Worm (Caenorhabditis elegans) whole organism, midembryonic: ENCODE data around the gene lec-8.
A peak's percentile ranks its signal among the peaks of the same experiment; 100 is the strongest.

Experiments
- T22C8.4 ChIP-seq: fragments of 200-800 bp; sonication (Bioruptor generic); IDR thresholded peaks from 2 replicates; pipeline ENCODE4 v1.3.6; 2022; ENCODE audit warnings: missing genetic modification characterization, missing compliant biosample characterization
- cog-1 ChIP-seq: sonication (generic microtip); optimal IDR thresholded peaks from 2 replicates; lab custom pipeline; 2016; ENCODE audit warnings: missing genetic modification characterization, missing compliant biosample characterization
- flt-1 ChIP-seq: fragments of 200-800 bp; sonication (Bioruptor generic); IDR thresholded peaks from 2 replicates; pipeline ENCODE4 v1.3.6; 2022; ENCODE audit warnings: missing genetic modification characterization, missing compliant biosample characterization
- klf-2 ChIP-seq: fragments of 200-800 bp; sonication (Bioruptor generic); conservative IDR thresholded peaks from 2 replicates; pipeline ENCODE4 v1.3.6; 2022; ENCODE audit warnings: missing genetic modification reagents, missing genetic modification characterization, missing compliant biosample characterization
- med-1 ChIP-seq: sonication (generic microtip); optimal IDR thresholded peaks from 2 replicates; lab custom pipeline; 2017; ENCODE audit warnings: missing genetic modification characterization, mild to moderate bottlenecking, missing compliant biosample characterization, antibody characterized with exemption, missing genetic modification reagents; ENCODE audit not compliant: insufficient read depth
- ref-1 ChIP-seq: fragments of 200-800 bp; sonication (Bioruptor generic); conservative IDR thresholded peaks from 2 replicates; pipeline ENCODE4 v1.3.6; 2022; ENCODE audit warnings: missing genetic modification reagents, missing genetic modification characterization, missing compliant biosample characterization
- tab-1 ChIP-seq: fragments of 200-800 bp; sonication (Bioruptor generic); IDR thresholded peaks from 2 replicates; pipeline ENCODE4 v1.3.6; 2022; ENCODE audit warnings: missing genetic modification characterization, missing compliant biosample characterization
- ztf-23 ChIP-seq: fragments of 200-800 bp; sonication (Bioruptor generic); IDR thresholded peaks from 2 replicates; pipeline ENCODE4 v1.3.6; 2022; ENCODE audit warnings: missing genetic modification reagents, missing genetic modification characterization, missing compliant biosample characterization
- ztf-29 ChIP-seq: fragments of 200-800 bp; sonication (Bioruptor generic); IDR thresholded peaks from 2 replicates; pipeline ENCODE4 v1.3.6; 2022; ENCODE audit warnings: missing genetic modification reagents, missing genetic modification characterization, missing compliant biosample characterization

The lec-8 gene

ce11 chrX:9850258-9850657 lies at the start of gene lec-8:
TSS of gene lec-8 (plus strand) at chrX:9850571.
- TF ChIP-seq med-1 (GFP tag; lab: Kevin White, UChicago), result no peak
- no peak for TF ChIP-seq klf-2
- TF ChIP-seq T22C8.4 (GFP tag; lab: Robert Waterston, UW), result no peak
- TF ChIP-seq ref-1 (GFP tag; lab: Robert Waterston, UW), result no peak
- no peak for TF ChIP-seq tab-1 (GFP tag; lab: Robert Waterston, UW)
- no peak for TF ChIP-seq ztf-23 (GFP tag; lab: Robert Waterston, UW)
- TF ChIP-seq ztf-29 (GFP tag; lab: Robert Waterston, UW), result no peak
- TF ChIP-seq flt-1 (GFP tag; lab: Robert Waterston, UW), result no peak
- TF ChIP-seq cog-1, result no peak

ce11 chrX:9803603-9804002 lies 46.8 kb upstream of the lec-8 start:
- TF ChIP-seq klf-2 (no peak), med-1 (GFP tag; lab: Kevin White, UChicago) (no peak), ztf-29 (GFP tag; lab: Robert Waterston, UW) (no peak)

ce11 chrX:9804735-9805134 lies 45.6 kb upstream of the lec-8 start:
- TF ChIP-seq ref-1 (GFP tag; lab: Robert Waterston, UW), result no peak
- TF ChIP-seq ztf-23 (GFP tag; lab: Robert Waterston, UW), result no peak
- TF ChIP-seq T22C8.4 (GFP tag; lab: Robert Waterston, UW), result no peak
- TF ChIP-seq med-1 (GFP tag; lab: Kevin White, UChicago), result no peak
- TF ChIP-seq klf-2, result no peak

- TF ChIP-seq ztf-23 (GFP tag; lab: Robert Waterston, UW) (no peak), tab-1 (GFP tag; lab: Robert Waterston, UW) (no peak), klf-2 (no peak), med-1 (GFP tag; lab: Kevin White, UChicago) (no peak), flt-1 (GFP tag; lab: Robert Waterston, UW) (no peak), T22C8.4 (GFP tag; lab: Robert Waterston, UW) (no peak), cog-1 (no peak), ztf-29 (GFP tag; lab: Robert Waterston, UW) (no peak), ref-1 (GFP tag; lab: Robert Waterston, UW) (no peak)
Measured at ce11 chrX:9805426-9805825, 44.9 kb upstream of the lec-8 start.

- TF ChIP-seq med-1 (GFP tag; lab: Kevin White, UChicago), result no peak
- 0 out of 2 replicates have a peak, but pooled peaks have one; percentile 35 for TF ChIP-seq ztf-29 (GFP tag; lab: Robert Waterston, UW)
- no peak for TF ChIP-seq cog-1
- TF ChIP-seq tab-1 (GFP tag; lab: Robert Waterston, UW), result no peak
- TF ChIP-seq ref-1 (GFP tag; lab: Robert Waterston, UW), result no peak
- TF ChIP-seq ztf-23 (GFP tag; lab: Robert Waterston, UW), result no peak
- TF ChIP-seq klf-2, result no peak
Measured at ce11 chrX:9807377-9808048, 42.9 kb upstream of the lec-8 start, which contains the start of gene lgc-47. TSS of gene lgc-47 (minus strand) at chrX:9807662.

- TF ChIP-seq ref-1 (GFP tag; lab: Robert Waterston, UW), result no peak
- no peak for TF ChIP-seq tab-1 (GFP tag; lab: Robert Waterston, UW)
- no peak for TF ChIP-seq klf-2
- no peak for TF ChIP-seq ztf-29 (GFP tag; lab: Robert Waterston, UW)
- TF ChIP-seq med-1 (GFP tag; lab: Kevin White, UChicago), result no peak
- no peak for TF ChIP-seq cog-1
- no peak for TF ChIP-seq flt-1 (GFP tag; lab: Robert Waterston, UW)
- no peak for TF ChIP-seq T22C8.4 (GFP tag; lab: Robert Waterston, UW)
- TF ChIP-seq ztf-23 (GFP tag; lab: Robert Waterston, UW), result no peak
Measured at ce11 chrX:9814132-9814811, 36.1 kb upstream of the lec-8 start.

- no peak for TF ChIP-seq ref-1 (GFP tag; lab: Robert Waterston, UW)
- TF ChIP-seq med-1 (GFP tag; lab: Kevin White, UChicago), result no peak
- no peak for TF ChIP-seq cog-1
Measured at ce11 chrX:9822173-9822572, 28.2 kb upstream of the lec-8 start, which contains the start of gene dpy-22. TSS of gene dpy-22 (minus strand) at chrX:9822273.

ce11 chrX:9822606-9823264 lies 27.6 kb upstream of the lec-8 start:
- peak; percentile 44; the same call in 1 of the 2 replicates for TF ChIP-seq T22C8.4 (GFP tag; lab: Robert Waterston, UW)
- no peak for TF ChIP-seq ztf-29 (GFP tag; lab: Robert Waterston, UW)
- TF ChIP-seq tab-1 (GFP tag; lab: Robert Waterston, UW), result no peak
- no peak for TF ChIP-seq med-1 (GFP tag; lab: Kevin White, UChicago)
- TF ChIP-seq flt-1 (GFP tag; lab: Robert Waterston, UW), result no peak

- TF ChIP-seq T22C8.4 (GFP tag; lab: Robert Waterston, UW), result no peak
- no peak for TF ChIP-seq ztf-23 (GFP tag; lab: Robert Waterston, UW)
Measured at ce11 chrX:9831215-9831614, 19.2 kb upstream of the lec-8 start, which contains the start of gene rrc-1. TSS of gene rrc-1 (minus strand) at chrX:9831288.
